Fruit fly (Drosophila melanogaster): ENCODE results near the gene dgt6.

- TF ChIP-seq CG9139 (GFP tag; optimal IDR thresholded peaks at IDR 0.05) (no peak), Gug (GFP tag; IDR thresholded peaks at IDR 0.05) (no peak), CG31627 (GFP tag; optimal IDR thresholded peaks at IDR 0.05) (no peak), CG11762 (GFP tag; optimal IDR thresholded peaks at IDR 0.05; ENCODE audit: insufficient read depth) (no peak), salr (GFP tag; optimal IDR thresholded peaks at IDR 0.05) (no peak), esn (GFP tag; optimal IDR thresholded peaks at IDR 0.05) (no peak), CG1621 (tag; optimal IDR thresholded peaks at IDR 0.05) (no peak), achi (GFP tag; optimal IDR thresholded peaks at IDR 0.05) (no peak), pdm3 (GFP tag; optimal IDR thresholded peaks at IDR 0.05) (no peak), fkh (GFP tag; optimal IDR thresholded peaks at IDR 0.05) (no peak), CG16779 (tag; optimal IDR thresholded peaks at IDR 0.05) (no peak), CG11294 (GFP tag; IDR thresholded peaks at IDR 0.05) (no peak), svp (GFP tag) (no peak)
Measured at dm6 chr3R:29087302-29087782, 43.4 kb downstream of the dgt6 start.

Measured in whole organism, prepupa.